Worm (Caenorhabditis elegans) whole organism, L3 larva: ENCODE measurements around the gene H37A05.2.

ENCODE experiments used
- ZK546.5 ChIP-seq: sonication (generic microtip); optimal IDR thresholded peaks from 2 replicates; lab custom pipeline; 2017; ENCODE audit warnings: missing biosample characterization, missing genetic modification characterization
- ceh-16 ChIP-seq: sonication (generic microtip); optimal IDR thresholded peaks from 2 replicates; lab custom pipeline; 2017; ENCODE audit warnings: missing biosample characterization, missing genetic modification characterization
- ceh-82 ChIP-seq: fragments of 150-350 bp; optimal IDR thresholded peaks from 2 replicates; lab custom pipeline; 2014; ENCODE audit warnings: missing biosample characterization, missing genetic modification characterization
- elt-1 ChIP-seq: fragments of 150-350 bp; optimal IDR thresholded peaks from 2 replicates; lab custom pipeline; 2014; ENCODE audit warnings: missing biosample characterization, missing genetic modification characterization
- elt-2 ChIP-seq: sonication (generic microtip); optimal IDR thresholded peaks from 2 replicates; lab custom pipeline; 2016; ENCODE audit warnings: missing genetic modification reagents, mild to moderate bottlenecking, missing genetic modification characterization, missing compliant biosample characterization
- eor-1 ChIP-seq, 2 experiments: fragments of 150-350 bp; optimal IDR thresholded peaks; 2 replicates each; lab custom pipeline; 2014 to 2018; ENCODE audit warnings: missing biosample characterization in 2 of 2, missing genetic modification characterization in 2 of 2
- fos-1 ChIP-seq: fragments of 150-350 bp; optimal IDR thresholded peaks from 2 replicates; lab custom pipeline; 2014; ENCODE audit warnings: missing biosample characterization, missing genetic modification characterization
- nfya-1 ChIP-seq: sonication (generic microtip); optimal IDR thresholded peaks from 2 replicates; lab custom pipeline; 2017; ENCODE audit warnings: missing genetic modification characterization, mild to moderate bottlenecking, missing compliant biosample characterization, antibody characterized with exemption, moderate library complexity; ENCODE audit not compliant: insufficient read depth
- nhr-11 ChIP-seq: fragments of 150-350 bp; optimal IDR thresholded peaks from 2 replicates; lab custom pipeline; 2014; ENCODE audit warnings: missing biosample characterization, missing genetic modification characterization
- nhr-23 ChIP-seq: fragments of 150-350 bp; optimal IDR thresholded peaks from 2 replicates; lab custom pipeline; 2014; ENCODE audit warnings: missing biosample characterization, missing genetic modification reagents, missing genetic modification characterization
- pha-4 ChIP-seq: fragments of 150-350 bp; optimal IDR thresholded peaks from 2 replicates; lab custom pipeline; 2014; ENCODE audit warnings: missing biosample characterization, missing genetic modification reagents, missing genetic modification characterization
- pqm-1 ChIP-seq: fragments of 150-350 bp; optimal IDR thresholded peaks from 2 replicates; lab custom pipeline; 2017; ENCODE audit warnings: missing biosample characterization, missing genetic modification characterization, inconsistent platforms
- sea-2 ChIP-seq: fragments of 150-350 bp; sonication (generic microtip); optimal IDR thresholded peaks from 4 replicates; lab custom pipeline; 2014; ENCODE audit warnings: missing biosample characterization, missing genetic modification reagents, missing genetic modification characterization
- snpc-4 ChIP-seq: fragments of 150-350 bp; optimal IDR thresholded peaks from 2 replicates; lab custom pipeline; 2014; ENCODE audit warnings: missing biosample characterization, missing genetic modification characterization
- unc-62 ChIP-seq: fragments of 150-350 bp; sonication (generic microtip); optimal IDR thresholded peaks from 4 replicates; lab custom pipeline; 2014; ENCODE audit warnings: missing biosample characterization, missing genetic modification reagents, missing genetic modification characterization
- zag-1 ChIP-seq: fragments of 150-350 bp; optimal IDR thresholded peaks from 2 replicates; lab custom pipeline; 2014; ENCODE audit warnings: missing biosample characterization, missing genetic modification characterization
- ztf-11 ChIP-seq: fragments of 150-350 bp; optimal IDR thresholded peaks from 2 replicates; lab custom pipeline; 2014; ENCODE audit warnings: missing biosample characterization, missing genetic modification characterization

Gene H37A05.2

ce11 chrV:13580696-13581095, 53.4 kb downstream of the H37A05.2 start, which contains the start of gene C50B8.5:
Gene C50B8.5 (plus strand): TSS chrV:13580968.
- TF ChIP-seq ceh-82 (tag; lab: Kevin White, UChicago) (no peak), unc-62 (GFP tag; lab: Kevin White, UChicago) (no peak), nhr-11 (tag; lab: Kevin White, UChicago) (no peak), pha-4 (tag; lab: Kevin White, UChicago) (peak; percentile 67), ZK546.5 (tag; lab: Kevin White, UChicago) (no peak), nfya-1 (no peak), snpc-4 (no peak), sea-2 (no peak), ceh-16 (no peak), nhr-23 (no peak), pqm-1 (tag; lab: Kevin White, UChicago) (peak; percentile 72), ztf-11 (tag; lab: Kevin White, UChicago) (no peak), elt-2 (tag; lab: Kevin White, UChicago) (peak; percentile 56), zag-1 (tag; lab: Kevin White, UChicago) (no peak), elt-1 (tag; lab: Kevin White, UChicago) (no peak), fos-1 (tag; lab: Kevin White, UChicago) (no peak), eor-1 (tag; optimal IDR thresholded peaks at IDR 0.05; lab: Kevin White, UChicago) (no peak)
